Fruit fly (Drosophila melanogaster): ENCODE measurements around the gene Pde9.

Pde9 gene

dm6 chrX:12739047-12739446, 158.1 kb downstream of the Pde9 start:
- no peak for TF ChIP-seq foxo (GFP tag; optimal IDR thresholded peaks at IDR 0.05)
- TF ChIP-seq rgr (GFP tag; optimal IDR thresholded peaks at IDR 0.05): no peak
- no peak for TF ChIP-seq tai (GFP tag; optimal IDR thresholded peaks at IDR 0.05)
- TF ChIP-seq dl (GFP tag; optimal IDR thresholded peaks at IDR 0.05; ENCODE audit: insufficient read depth in 1 of 2, partially characterized antibody in 2 of 2): no peak
- TF ChIP-seq Dif (GFP tag; optimal IDR thresholded peaks at IDR 0.05; ENCODE audit: partially characterized antibody): peak; percentile 33
- TF ChIP-seq psq (GFP tag; optimal IDR thresholded peaks at IDR 0.05): peak; percentile 96
- TF ChIP-seq brk (GFP tag; optimal IDR thresholded peaks at IDR 0.05): no peak
- TF ChIP-seq fru (GFP tag; optimal IDR thresholded peaks at IDR 0.05): peak; percentile 52
- TF ChIP-seq sage (GFP tag; optimal IDR thresholded peaks at IDR 0.05): no peak
- TF ChIP-seq Sp1 (GFP tag; optimal IDR thresholded peaks at IDR 0.05): no peak
- no peak for TF ChIP-seq Jra (GFP tag; optimal IDR thresholded peaks at IDR 0.05)
- TF ChIP-seq Abd-B (GFP tag; optimal IDR thresholded peaks at IDR 0.05): no peak
- TF ChIP-seq ey (GFP tag; optimal IDR thresholded peaks at IDR 0.05): no peak
- no peak for TF ChIP-seq Rel (GFP tag; optimal IDR thresholded peaks at IDR 0.05)
- peak; percentile 47 for TF ChIP-seq Rel (tag; optimal IDR thresholded peaks at IDR 0.05)
- TF ChIP-seq Hnf4 (GFP tag; optimal IDR thresholded peaks at IDR 0.05): peak; percentile 18
- no peak for TF ChIP-seq Mio (GFP tag; optimal IDR thresholded peaks at IDR 0.05)
- TF ChIP-seq lola (GFP tag; optimal IDR thresholded peaks at IDR 0.05): no peak
- no peak for TF ChIP-seq OdsH (GFP tag; optimal IDR thresholded peaks at IDR 0.05)

DNA sequence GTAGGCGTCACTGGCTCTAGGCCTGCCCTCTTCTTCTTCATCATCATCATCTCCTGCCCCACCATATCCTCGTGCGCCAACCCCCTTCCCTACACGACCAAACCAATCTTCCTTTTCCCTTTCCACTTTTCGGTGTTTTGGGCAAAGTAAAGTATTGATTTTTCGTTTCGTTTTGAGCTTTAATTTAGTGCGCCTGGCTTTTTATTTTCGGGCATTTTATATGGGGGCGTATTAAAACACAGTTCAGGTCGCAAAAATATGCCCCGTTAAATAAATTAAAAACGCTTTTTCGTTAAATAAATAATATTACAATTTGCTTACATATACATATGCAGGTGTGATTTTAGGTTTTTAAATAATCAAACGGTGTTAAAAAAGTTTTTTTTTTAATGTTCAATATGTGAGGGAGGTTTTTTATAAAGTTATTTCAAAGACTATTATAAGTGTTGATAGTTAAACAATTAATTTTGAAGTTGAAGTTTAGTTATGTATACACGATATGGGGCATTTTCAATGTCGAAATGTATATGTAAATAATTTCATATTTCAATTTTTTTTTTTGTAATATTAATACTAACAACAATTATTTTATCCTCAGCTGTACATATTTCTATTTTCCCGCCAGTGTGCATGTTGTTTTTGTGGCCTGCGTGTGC, 159.3 kb downstream of the Pde9 start:
- peak; percentile 75 for TF ChIP-seq Sp1 (GFP tag; optimal IDR thresholded peaks at IDR 0.05)
- peak; percentile 62 for TF ChIP-seq OdsH (GFP tag; optimal IDR thresholded peaks at IDR 0.05)
- TF ChIP-seq Hnf4 (GFP tag; optimal IDR thresholded peaks at IDR 0.05): peak; percentile 3
- TF ChIP-seq sv (GFP tag; optimal IDR thresholded peaks at IDR 0.05): peak; percentile 32
- TF ChIP-seq Mio (GFP tag; optimal IDR thresholded peaks at IDR 0.05): no peak
- peak; percentile 54 for TF ChIP-seq rgr (GFP tag; optimal IDR thresholded peaks at IDR 0.05)
- peak; percentile 24 for TF ChIP-seq h (GFP tag; optimal IDR thresholded peaks at IDR 0.05)
- no peak for TF ChIP-seq CG9705 (GFP tag; optimal IDR thresholded peaks at IDR 0.05)
- TF ChIP-seq psq (GFP tag; optimal IDR thresholded peaks at IDR 0.05): no peak
- no peak for TF ChIP-seq dsf (GFP tag; optimal IDR thresholded peaks at IDR 0.05; ENCODE audit: borderline replicate concordance)
- peak; percentile 46 for TF ChIP-seq fru (GFP tag; optimal IDR thresholded peaks at IDR 0.05)
- peak; percentile 49 for TF ChIP-seq dmrt93B (GFP tag; optimal IDR thresholded peaks at IDR 0.05)
- TF ChIP-seq ey (GFP tag; optimal IDR thresholded peaks at IDR 0.05): peak; percentile 55
- TF ChIP-seq N (GFP tag; optimal IDR thresholded peaks at IDR 0.05): no peak
- peak; percentile 6 for TF ChIP-seq woc (GFP tag; optimal IDR thresholded peaks at IDR 0.05)
- no peak for TF ChIP-seq Abd-B (GFP tag; optimal IDR thresholded peaks at IDR 0.05)
- peak; percentile 66 for TF ChIP-seq HLH106 (tag; optimal IDR thresholded peaks at IDR 0.05)
- peak in 1 of 2 experiments; percentile 77 for TF ChIP-seq foxo (GFP tag; optimal IDR thresholded peaks at IDR 0.05)

- TF ChIP-seq psq (GFP tag; optimal IDR thresholded peaks at IDR 0.05) (peak; percentile 97), br (GFP tag; optimal IDR thresholded peaks at IDR 0.05) (peak; percentile 68), usp (GFP tag; optimal IDR thresholded peaks at IDR 0.05) (no peak), sage (GFP tag; optimal IDR thresholded peaks at IDR 0.05) (peak; percentile 51), fru (GFP tag; optimal IDR thresholded peaks at IDR 0.05) (peak; percentile 78), Jra (GFP tag; optimal IDR thresholded peaks at IDR 0.05) (peak; percentile 7), OdsH (GFP tag; optimal IDR thresholded peaks at IDR 0.05) (peak; percentile 4), Hr83 (GFP tag; optimal IDR thresholded peaks at IDR 0.05; ENCODE audit: poor library complexity, severe bottlenecking) (peak; percentile 5), dsf (GFP tag; optimal IDR thresholded peaks at IDR 0.05; ENCODE audit: borderline replicate concordance) (no peak), Rel (GFP tag; optimal IDR thresholded peaks at IDR 0.05) (peak; percentile 83), Rel (tag; optimal IDR thresholded peaks at IDR 0.05) (peak; percentile 84), lola (GFP tag; optimal IDR thresholded peaks at IDR 0.05) (no peak), CG9705 (GFP tag; optimal IDR thresholded peaks at IDR 0.05) (peak; percentile 29), woc (GFP tag; optimal IDR thresholded peaks at IDR 0.05) (peak; percentile 17), tai (GFP tag; optimal IDR thresholded peaks at IDR 0.05) (peak; percentile 50), foxo (GFP tag; optimal IDR thresholded peaks at IDR 0.05) (peak; percentile 22 to 28), ey (GFP tag; optimal IDR thresholded peaks at IDR 0.05) (peak; percentile 1), GATAd (GFP tag; optimal IDR thresholded peaks at IDR 0.05) (no peak), dmrt93B (GFP tag; optimal IDR thresholded peaks at IDR 0.05) (peak; percentile 31), Dif (GFP tag; optimal IDR thresholded peaks at IDR 0.05; ENCODE audit: partially characterized antibody) (no peak), pan (optimal IDR thresholded peaks at IDR 0.05) (no peak), Sp1 (GFP tag; optimal IDR thresholded peaks at IDR 0.05) (peak; percentile 88), CG32264 (GFP tag; optimal IDR thresholded peaks at IDR 0.05) (no peak), jim (GFP tag; optimal IDR thresholded peaks at IDR 0.05) (peak; percentile 93), Dfd (GFP tag; optimal IDR thresholded peaks at IDR 0.05) (peak; percentile 61), brk (GFP tag; optimal IDR thresholded peaks at IDR 0.05) (no peak), rgr (GFP tag; optimal IDR thresholded peaks at IDR 0.05) (peak; percentile 30), N (GFP tag; optimal IDR thresholded peaks at IDR 0.05) (no peak), Hr78 (GFP tag; optimal IDR thresholded peaks at IDR 0.05) (no peak), Vsx2 (GFP tag; optimal IDR thresholded peaks at IDR 0.05; ENCODE audit: partially characterized antibody) (peak; percentile 59), dl (GFP tag; optimal IDR thresholded peaks at IDR 0.05; ENCODE audit: insufficient read depth in 1 of 2, partially characterized antibody in 2 of 2) (peak in 1 of 2 experiments; percentile 32), Mio (GFP tag; optimal IDR thresholded peaks at IDR 0.05) (no peak), HLH106 (tag; optimal IDR thresholded peaks at IDR 0.05) (peak; percentile 55), Hnf4 (GFP tag; optimal IDR thresholded peaks at IDR 0.05) (peak; percentile 58), Abd-B (GFP tag; optimal IDR thresholded peaks at IDR 0.05) (no peak), CrebA (GFP tag; optimal IDR thresholded peaks at IDR 0.05; ENCODE audit: borderline replicate concordance) (peak; percentile 88), Myc (optimal IDR thresholded peaks at IDR 0.05) (no peak)
These were observed 159.9 kb downstream of the Pde9 start for dm6 chrX:12737057-12737734.
